Worm (Caenorhabditis elegans) whole organism, L3 larva: ENCODE data around the gene Y17G9A.2.

Source experiments
- R02D3.7 ChIP-seq: fragments of 150-350 bp; optimal IDR thresholded peaks from 2 replicates; lab custom pipeline; 2014; ENCODE audit warnings: missing biosample characterization, missing genetic modification characterization
- ZK546.5 ChIP-seq: sonication (generic microtip); optimal IDR thresholded peaks from 2 replicates; lab custom pipeline; 2017; ENCODE audit warnings: missing biosample characterization, missing genetic modification characterization
- ama-1 ChIP-seq: fragments of 150-350 bp; optimal IDR thresholded peaks from 2 replicates; lab custom pipeline; 2018
- ceh-16 ChIP-seq: sonication (generic microtip); optimal IDR thresholded peaks from 2 replicates; lab custom pipeline; 2017; ENCODE audit warnings: missing biosample characterization, missing genetic modification characterization
- ceh-28 ChIP-seq: fragments of 150-350 bp; optimal IDR thresholded peaks from 2 replicates; lab custom pipeline; 2014; ENCODE audit warnings: missing biosample characterization, missing genetic modification reagents, missing genetic modification characterization
- ceh-82 ChIP-seq: fragments of 150-350 bp; optimal IDR thresholded peaks from 2 replicates; lab custom pipeline; 2014; ENCODE audit warnings: missing biosample characterization, missing genetic modification characterization
- ceh-9 ChIP-seq: sonication (generic microtip); optimal IDR thresholded peaks from 2 replicates; lab custom pipeline; 2018; ENCODE audit warnings: missing biosample characterization, missing genetic modification characterization
- daf-12 ChIP-seq: fragments of 150-350 bp; optimal IDR thresholded peaks from 2 replicates; lab custom pipeline; 2014; ENCODE audit warnings: missing biosample characterization, missing genetic modification reagents, missing genetic modification characterization
- egl-27 ChIP-seq: sonication (generic microtip); optimal IDR thresholded peaks from 4 replicates; lab custom pipeline; 2017; ENCODE audit warnings: missing biosample characterization, missing genetic modification reagents, missing genetic modification characterization
- elt-2 ChIP-seq: sonication (generic microtip); optimal IDR thresholded peaks from 2 replicates; lab custom pipeline; 2016; ENCODE audit warnings: missing genetic modification reagents, mild to moderate bottlenecking, missing genetic modification characterization, missing compliant biosample characterization
- elt-3 ChIP-seq, 3 experiments: fragments of 150-350 bp in 1 of 3; sonication (generic microtip) in 2 of 3; optimal IDR thresholded peaks; 2 replicates in 2 of 3; 4 replicates in 1 of 3; lab custom pipeline; 2014 to 2017; ENCODE audit warnings: missing biosample characterization in 3 of 3, missing genetic modification characterization in 3 of 3
- eor-1 ChIP-seq, 2 experiments: fragments of 150-350 bp; optimal IDR thresholded peaks; 2 replicates each; lab custom pipeline; 2014 to 2018; ENCODE audit warnings: missing biosample characterization in 2 of 2, missing genetic modification characterization in 2 of 2
- fkh-10 ChIP-seq: sonication (generic microtip); optimal IDR thresholded peaks from 2 replicates; lab custom pipeline; 2017; ENCODE audit warnings: missing biosample characterization, missing genetic modification reagents, missing genetic modification characterization
- fos-1 ChIP-seq: fragments of 150-350 bp; optimal IDR thresholded peaks from 2 replicates; lab custom pipeline; 2014; ENCODE audit warnings: missing biosample characterization, missing genetic modification characterization
- hmg-11 ChIP-seq: sonication (generic microtip); optimal IDR thresholded peaks from 2 replicates; lab custom pipeline; 2016; ENCODE audit warnings: missing genetic modification characterization, missing compliant biosample characterization
- jun-1 ChIP-seq: fragments of 150-350 bp; optimal IDR thresholded peaks from 2 replicates; lab custom pipeline; 2014; ENCODE audit warnings: missing biosample characterization, missing genetic modification reagents, missing genetic modification characterization
- lin-15B ChIP-seq: fragments of 150-350 bp; optimal IDR thresholded peaks from 2 replicates; lab custom pipeline; 2014; ENCODE audit warnings: missing biosample characterization, missing genetic modification characterization
- lin-39 ChIP-seq: fragments of 150-350 bp; optimal IDR thresholded peaks from 2 replicates; lab custom pipeline; 2018; ENCODE audit warnings: missing biosample characterization, missing genetic modification reagents, missing genetic modification characterization
- lsy-12 ChIP-seq: sonication (generic microtip); optimal IDR thresholded peaks from 2 replicates; lab custom pipeline; 2016; ENCODE audit warnings: mild to moderate bottlenecking, missing genetic modification characterization, missing compliant biosample characterization
- mdl-1 ChIP-seq: fragments of 150-350 bp; optimal IDR thresholded peaks from 2 replicates; lab custom pipeline; 2014; ENCODE audit warnings: missing biosample characterization, missing genetic modification characterization
- mml-1 ChIP-seq: fragments of 150-350 bp; sonication (generic microtip); optimal IDR thresholded peaks from 3 replicates; lab custom pipeline; 2014; ENCODE audit warnings: missing biosample characterization, missing genetic modification characterization
- nfya-1 ChIP-seq: sonication (generic microtip); optimal IDR thresholded peaks from 2 replicates; lab custom pipeline; 2017; ENCODE audit warnings: missing genetic modification characterization, mild to moderate bottlenecking, missing compliant biosample characterization, antibody characterized with exemption, moderate library complexity; ENCODE audit not compliant: insufficient read depth
- nhr-12 ChIP-seq: fragments of 150-350 bp; optimal IDR thresholded peaks from 2 replicates; lab custom pipeline; 2014; ENCODE audit warnings: missing biosample characterization, missing genetic modification characterization
- nhr-23 ChIP-seq: fragments of 150-350 bp; optimal IDR thresholded peaks from 2 replicates; lab custom pipeline; 2014; ENCODE audit warnings: missing biosample characterization, missing genetic modification reagents, missing genetic modification characterization
- nhr-237 ChIP-seq: fragments of 150-350 bp; optimal IDR thresholded peaks from 2 replicates; lab custom pipeline; 2014; ENCODE audit warnings: missing biosample characterization, missing genetic modification characterization
- nhr-25 ChIP-seq: sonication (generic microtip); optimal IDR thresholded peaks from 2 replicates; lab custom pipeline; 2017; ENCODE audit warnings: missing biosample characterization, missing genetic modification characterization
- nhr-28 ChIP-seq: fragments of 150-350 bp; optimal IDR thresholded peaks from 2 replicates; lab custom pipeline; 2014; ENCODE audit warnings: missing biosample characterization, missing genetic modification characterization
- nhr-43 ChIP-seq: sonication (generic microtip); optimal IDR thresholded peaks from 2 replicates; lab custom pipeline; 2016; ENCODE audit warnings: mild to moderate bottlenecking, missing genetic modification characterization, missing compliant biosample characterization; ENCODE audit not compliant: poor library complexity, severe bottlenecking
- pha-4 ChIP-seq: fragments of 150-350 bp; optimal IDR thresholded peaks from 2 replicates; lab custom pipeline; 2014; ENCODE audit warnings: missing biosample characterization, missing genetic modification reagents, missing genetic modification characterization
- pqm-1 ChIP-seq: fragments of 150-350 bp; optimal IDR thresholded peaks from 2 replicates; lab custom pipeline; 2017; ENCODE audit warnings: missing biosample characterization, missing genetic modification characterization, inconsistent platforms
- sea-2 ChIP-seq: fragments of 150-350 bp; sonication (generic microtip); optimal IDR thresholded peaks from 4 replicates; lab custom pipeline; 2014; ENCODE audit warnings: missing biosample characterization, missing genetic modification reagents, missing genetic modification characterization
- snpc-4 ChIP-seq: fragments of 150-350 bp; optimal IDR thresholded peaks from 2 replicates; lab custom pipeline; 2014; ENCODE audit warnings: missing biosample characterization, missing genetic modification characterization
- unc-39 ChIP-seq: sonication (generic microtip); optimal IDR thresholded peaks from 4 replicates; lab custom pipeline; 2017; ENCODE audit warnings: missing biosample characterization, missing genetic modification characterization
- unc-62 ChIP-seq: fragments of 150-350 bp; sonication (generic microtip); optimal IDR thresholded peaks from 4 replicates; lab custom pipeline; 2014; ENCODE audit warnings: missing biosample characterization, missing genetic modification reagents, missing genetic modification characterization
- ztf-11 ChIP-seq: fragments of 150-350 bp; optimal IDR thresholded peaks from 2 replicates; lab custom pipeline; 2014; ENCODE audit warnings: missing biosample characterization, missing genetic modification characterization
- ztf-4 ChIP-seq: fragments of 150-350 bp; optimal IDR thresholded peaks from 2 replicates; lab custom pipeline; 2014; ENCODE audit warnings: missing biosample characterization, missing genetic modification characterization

The Y17G9A.2 gene

DNA sequence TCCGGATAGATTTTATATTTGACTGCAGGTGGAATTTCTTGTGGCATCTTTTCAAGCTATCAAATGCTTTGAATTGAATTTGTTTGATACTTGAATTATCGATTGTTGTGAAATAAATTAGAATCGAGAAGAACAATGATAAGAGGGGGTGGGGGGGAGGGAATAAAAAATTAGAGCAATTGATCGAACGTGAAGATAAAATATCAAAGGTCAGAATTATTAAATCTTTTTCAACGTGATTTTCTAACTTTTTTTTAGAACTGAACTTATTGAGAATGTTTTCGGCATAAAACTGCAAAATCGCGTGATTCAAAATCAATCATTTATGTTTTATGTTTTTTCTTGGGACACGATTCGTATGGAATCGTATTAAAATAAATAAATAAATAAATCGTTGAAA is 28.9 kb downstream of the Y17G9A.2 start, which contains the start of gene mpz-4:
TSS of gene mpz-4 (minus strand) at position 101 of the 400 bp plus-strand sequence.
- TF ChIP-seq pqm-1 (no peak), pha-4 (no peak), egl-27 (tag; lab: Kevin White, UChicago) (no peak), jun-1 (tag; lab: Kevin White, UChicago) (no peak), sea-2 (GFP tag; lab: Kevin White, UChicago) (no peak), daf-12 (tag; lab: Kevin White, UChicago) (no peak), unc-62 (GFP tag; lab: Kevin White, UChicago) (no peak), mml-1 (tag; lab: Kevin White, UChicago) (no peak), ceh-16 (no peak), mdl-1 (tag; lab: Kevin White, UChicago) (no peak), ama-1 (lab: Kevin White, UChicago) (no peak), nhr-43 (no peak), lsy-12 (tag; lab: Kevin White, UChicago) (no peak), hmg-11 (tag; lab: Kevin White, UChicago) (no peak), ZK546.5 (tag; lab: Kevin White, UChicago) (no peak), nhr-25 (no peak), lin-15B (tag; lab: Kevin White, UChicago) (no peak)

DNA sequence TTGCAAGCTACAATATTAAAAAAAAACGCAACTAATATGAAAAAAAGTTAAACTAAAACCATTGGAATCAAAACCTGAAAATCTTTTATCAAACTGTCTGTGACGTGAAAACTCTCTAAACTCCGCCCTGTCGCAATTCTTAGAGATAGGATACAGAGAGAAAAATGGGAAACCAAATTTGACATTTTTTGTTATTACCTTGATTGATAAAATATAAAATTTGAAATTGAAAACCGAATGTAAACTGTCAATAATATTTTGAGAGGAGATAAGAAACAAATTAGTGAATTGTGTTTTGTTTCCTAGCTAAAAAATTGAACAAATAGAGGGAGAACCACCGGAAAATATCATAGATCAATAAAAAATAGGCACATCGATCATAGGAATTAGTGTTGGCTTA is 34.3 kb downstream of the Y17G9A.2 start:
- TF ChIP-seq elt-3 (tag; optimal IDR thresholded peaks at IDR 0.05; lab: Kevin White, UChicago), result no peak
- no peak for TF ChIP-seq ceh-9
- TF ChIP-seq ztf-4, result no peak
- peak; percentile 37 for TF ChIP-seq pqm-1
- TF ChIP-seq fos-1 (tag; lab: Kevin White, UChicago), result no peak
- no peak for TF ChIP-seq nhr-237 (tag; lab: Kevin White, UChicago)
- TF ChIP-seq eor-1 (tag; optimal IDR thresholded peaks at IDR 0.05; lab: Kevin White, UChicago), result no peak
- TF ChIP-seq nhr-23, result no peak
- no peak for TF ChIP-seq ama-1 (lab: Kevin White, UChicago)
- no peak for TF ChIP-seq ztf-11 (tag; lab: Kevin White, UChicago)
- TF ChIP-seq elt-2, result peak; percentile 69
- TF ChIP-seq egl-27 (tag; lab: Kevin White, UChicago), result no peak

DNA sequence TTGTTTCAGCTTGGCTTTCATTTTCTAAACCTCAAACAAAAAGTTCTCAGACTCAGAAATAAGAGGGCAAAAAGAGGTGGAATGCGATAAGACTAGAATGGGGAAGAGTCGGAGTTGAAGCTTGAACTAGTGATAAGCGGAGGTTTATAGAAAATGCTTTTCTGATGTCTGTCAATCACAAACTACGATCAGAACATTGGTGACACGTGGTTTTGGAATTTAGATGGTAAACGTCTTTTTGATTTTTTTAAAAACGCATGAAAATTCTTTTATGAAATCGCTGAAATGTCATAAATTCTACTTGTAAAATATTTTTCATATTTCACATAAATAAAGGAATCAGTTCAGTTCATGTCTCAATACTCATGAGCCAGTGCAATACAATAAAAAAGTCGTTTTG is 35.0 kb downstream of the Y17G9A.2 start, which contains the start of gene H06H21.8:
TSS of gene H06H21.8 (minus strand) at position 78 of the 400 bp plus-strand sequence.
- TF ChIP-seq elt-2 (peak; percentile 80), ceh-28 (tag; lab: Kevin White, UChicago) (no peak), elt-3 (tag; optimal IDR thresholded peaks at IDR 0.05; lab: Kevin White, UChicago) (no peak), pqm-1 (peak; percentile 69), ceh-9 (no peak), pha-4 (no peak)

DNA sequence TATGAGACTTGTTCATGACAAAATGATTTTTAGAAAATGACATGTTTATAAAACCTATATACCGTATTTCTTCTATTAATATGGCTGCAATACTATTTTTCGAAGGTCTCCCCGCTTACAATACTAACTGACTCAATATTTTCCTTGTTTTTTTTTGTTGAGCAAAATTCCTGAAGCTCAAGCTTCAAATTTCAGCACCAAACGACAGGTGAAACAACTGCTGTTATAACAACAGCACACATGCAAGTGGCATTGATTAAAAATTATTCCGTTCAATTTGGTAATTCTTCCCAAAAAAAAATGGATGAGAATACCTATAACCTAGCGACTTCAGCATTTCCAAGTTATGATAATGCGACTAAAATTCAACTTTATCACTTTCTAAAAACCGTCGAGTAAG is 41.9 kb downstream of the Y17G9A.2 start, which contains the start of gene srw-94:
TSS of gene srw-94 (plus strand) at position 301 of the 400 bp plus-strand sequence.
- no peak for TF ChIP-seq fkh-10
- no peak for TF ChIP-seq unc-39 (tag; lab: Kevin White, UChicago)
- no peak for TF ChIP-seq pha-4
- no peak for TF ChIP-seq nhr-12 (tag; lab: Kevin White, UChicago)
- TF ChIP-seq nhr-43, result no peak
- TF ChIP-seq nhr-23, result no peak
- TF ChIP-seq pqm-1, result no peak

DNA sequence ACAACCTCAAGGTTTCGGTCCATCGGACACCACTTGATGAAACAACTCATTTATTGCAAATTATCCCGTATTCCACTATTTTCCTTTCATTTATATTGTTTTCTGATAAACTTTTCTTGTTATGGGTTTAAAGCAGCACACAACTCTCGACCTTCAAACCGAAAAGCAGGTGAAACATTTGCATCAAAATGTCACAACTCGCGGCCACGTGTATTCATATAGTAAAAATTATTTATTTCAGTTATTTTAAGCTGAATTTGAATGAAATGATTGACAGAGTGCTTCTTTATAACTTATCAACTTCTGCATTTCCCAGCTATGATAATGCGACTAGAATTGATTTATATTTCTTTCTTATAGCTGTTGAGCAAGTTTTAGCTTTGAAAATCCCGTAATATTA is 44.2 kb downstream of the Y17G9A.2 start, which contains the start of gene srw-95:
TSS of gene srw-95 (plus strand) at position 213 of the 400 bp plus-strand sequence.
- TF ChIP-seq ceh-28 (tag; lab: Kevin White, UChicago), result no peak
- no peak for TF ChIP-seq ZK546.5 (tag; lab: Kevin White, UChicago)
- TF ChIP-seq nhr-12 (tag; lab: Kevin White, UChicago), result no peak
- no peak for TF ChIP-seq elt-3 (tag; optimal IDR thresholded peaks at IDR 0.05; lab: Kevin White, UChicago)
- TF ChIP-seq ceh-16, result no peak

DNA sequence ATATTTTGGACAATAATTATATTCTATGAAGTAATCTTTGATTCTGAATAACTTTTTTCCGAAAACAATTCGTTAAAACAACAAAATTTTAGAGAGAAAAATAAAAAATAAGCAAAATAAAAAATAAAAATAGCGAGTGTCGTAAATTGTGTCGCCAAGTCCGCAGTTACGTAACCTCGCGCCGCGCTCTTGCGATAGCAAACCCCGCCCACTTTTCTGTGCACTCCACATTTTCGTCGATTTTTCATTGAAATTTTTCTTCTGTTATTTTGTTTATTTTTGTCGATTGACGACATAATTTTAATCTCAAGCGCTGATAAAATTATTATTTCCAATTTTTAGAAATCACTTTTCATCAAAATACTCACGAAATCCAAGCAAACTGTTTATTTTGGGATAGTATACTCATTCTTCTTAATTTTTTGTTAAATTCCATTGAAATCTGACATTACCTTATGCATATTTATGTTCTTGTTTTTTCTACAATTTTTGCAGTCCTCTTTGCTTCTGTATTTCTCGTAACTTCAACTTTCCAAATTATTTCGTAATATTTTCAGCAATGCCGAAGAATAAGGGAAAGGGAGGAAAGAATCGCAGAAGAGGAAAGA is 45.6 kb downstream of the Y17G9A.2 start, which contains the start of gene eif-1.A:
TSS of gene eif-1.A (plus strand) at position 558 of the 608 bp plus-strand sequence.
- TF ChIP-seq nhr-28 (tag; lab: Kevin White, UChicago) (no peak), ceh-9 (no peak), sea-2 (GFP tag; lab: Kevin White, UChicago) (no peak), unc-62 (GFP tag; lab: Kevin White, UChicago) (no peak), pqm-1 (peak; percentile 8), mdl-1 (tag; lab: Kevin White, UChicago) (no peak), fkh-10 (no peak), elt-2 (peak; percentile 11), snpc-4 (tag; lab: Kevin White, UChicago) (peak; percentile 79), nhr-43 (peak; percentile 27), lin-39 (peak; percentile 72), mml-1 (tag; lab: Kevin White, UChicago) (no peak), R02D3.7 (tag; lab: Kevin White, UChicago) (peak; percentile 39), nhr-237 (tag; lab: Kevin White, UChicago) (no peak), lin-15B (tag; lab: Kevin White, UChicago) (peak; percentile 74), ceh-82 (no peak), nfya-1 (tag; lab: Kevin White, UChicago) (peak; percentile 77), hmg-11 (tag; lab: Kevin White, UChicago) (peak; percentile 77), nhr-23 (peak; percentile 63), fos-1 (tag; lab: Kevin White, UChicago) (no peak)
- TF ChIP-seq, all 47 proteins: peak for 10
